Fruit fly (Drosophila melanogaster): ENCODE measurements around the gene Shaw.

DNA sequence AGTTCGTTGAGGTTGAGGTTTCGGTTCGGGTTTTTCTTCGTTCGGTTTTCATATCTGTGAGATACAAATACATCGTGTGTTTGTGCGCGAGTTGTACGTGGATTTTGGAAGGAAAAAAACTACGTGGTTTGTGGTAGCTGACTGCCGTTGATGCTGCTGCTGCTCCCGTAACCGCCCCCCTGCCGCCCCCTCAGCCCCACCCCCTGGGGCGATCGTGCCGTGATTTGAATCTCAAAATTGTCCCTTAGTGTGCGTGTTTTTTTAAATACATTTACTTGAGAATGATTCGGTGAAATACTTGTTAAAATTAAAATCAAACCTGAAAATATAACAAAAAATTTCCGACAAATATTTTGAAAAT, 54.1 kb downstream of the Shaw start:
- TF ChIP-seq Jra (GFP tag; optimal IDR thresholded peaks at IDR 0.05): no peak
- no peak for TF ChIP-seq psq (GFP tag; optimal IDR thresholded peaks at IDR 0.05)
- TF ChIP-seq h (GFP tag; optimal IDR thresholded peaks at IDR 0.05): no peak

All from whole organism, wandering third instar larva.